Worm (Caenorhabditis elegans): Measurements from ENCODE around the gene Y75B7AL.2.

ce11 chrV:1390415-1390814, 32.5 kb upstream of the Y75B7AL.2 start:
- TF ChIP-seq ztf-4 (tag; optimal IDR thresholded peaks at IDR 0.05) (no peak), snpc-4 (tag; optimal IDR thresholded peaks at IDR 0.05) (no peak), sea-2 (GFP tag; optimal IDR thresholded peaks at IDR 0.05) (no peak), ceh-82 (tag; optimal IDR thresholded peaks at IDR 0.05) (no peak), egl-5 (tag; optimal IDR thresholded peaks at IDR 0.05) (no peak), fkh-10 (GFP tag; optimal IDR thresholded peaks at IDR 0.05) (no peak), pha-4 (tag; optimal IDR thresholded peaks at IDR 0.05) (no peak), unc-62 (GFP tag; optimal IDR thresholded peaks at IDR 0.05) (no peak), nhr-237 (tag; optimal IDR thresholded peaks at IDR 0.05) (no peak), lin-39 (tag; optimal IDR thresholded peaks at IDR 0.05) (no peak), egl-27 (tag; optimal IDR thresholded peaks at IDR 0.05) (no peak), elt-1 (tag; optimal IDR thresholded peaks at IDR 0.05) (no peak), ztf-11 (tag; optimal IDR thresholded peaks at IDR 0.05) (no peak)
